Fruit fly (Drosophila melanogaster): ENCODE results near the gene Eip75B.

The Eip75B gene

DNA sequence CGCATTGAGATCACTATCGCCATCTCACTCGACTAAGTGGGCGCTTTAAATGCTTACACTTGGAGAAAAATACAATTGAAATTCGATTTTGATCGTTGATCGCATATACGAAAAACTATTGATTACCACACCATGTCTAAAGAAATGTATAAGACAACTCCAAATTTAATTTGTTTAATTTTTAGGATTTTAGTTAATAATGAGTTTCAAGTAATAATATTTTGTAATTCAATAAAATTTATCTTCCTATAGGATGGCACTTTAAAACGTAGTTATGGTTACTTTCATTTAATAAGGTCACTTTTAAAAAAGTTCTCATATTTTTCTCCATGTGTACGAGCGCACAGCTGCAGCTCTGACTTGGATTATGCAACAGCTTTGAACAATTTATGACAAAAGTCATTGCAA, 86.0 kb downstream of the Eip75B start:
- TF ChIP-seq OdsH (GFP tag; optimal IDR thresholded peaks at IDR 0.05) (peak; percentile 61), dmrt93B (GFP tag; optimal IDR thresholded peaks at IDR 0.05) (peak; percentile 4), psq (GFP tag; optimal IDR thresholded peaks at IDR 0.05) (peak; percentile 39), ey (GFP tag; optimal IDR thresholded peaks at IDR 0.05) (peak; percentile 4), Vsx2 (GFP tag; optimal IDR thresholded peaks at IDR 0.05; ENCODE audit: partially characterized antibody) (no peak), dsf (GFP tag; optimal IDR thresholded peaks at IDR 0.05; ENCODE audit: borderline replicate concordance) (no peak), CrebA (GFP tag; optimal IDR thresholded peaks at IDR 0.05; ENCODE audit: borderline replicate concordance) (no peak), jim (GFP tag; optimal IDR thresholded peaks at IDR 0.05) (no peak), CG9705 (GFP tag; optimal IDR thresholded peaks at IDR 0.05) (no peak), pan (optimal IDR thresholded peaks at IDR 0.05) (no peak), HLH106 (tag; optimal IDR thresholded peaks at IDR 0.05) (peak; percentile 75), rgr (GFP tag; optimal IDR thresholded peaks at IDR 0.05) (peak; percentile 44), usp (GFP tag; optimal IDR thresholded peaks at IDR 0.05) (no peak), Dfd (GFP tag; optimal IDR thresholded peaks at IDR 0.05) (peak; percentile 3), foxo (GFP tag; optimal IDR thresholded peaks at IDR 0.05) (peak in 1 of 2 experiments; percentile 69), Hr78 (GFP tag; optimal IDR thresholded peaks at IDR 0.05) (no peak), brk (GFP tag; optimal IDR thresholded peaks at IDR 0.05) (no peak), sage (GFP tag; optimal IDR thresholded peaks at IDR 0.05) (peak; percentile 25), lola (GFP tag; optimal IDR thresholded peaks at IDR 0.05) (no peak), br (GFP tag; optimal IDR thresholded peaks at IDR 0.05) (peak; percentile 15), h (GFP tag; optimal IDR thresholded peaks at IDR 0.05) (peak; percentile 53), N (GFP tag; optimal IDR thresholded peaks at IDR 0.05) (no peak), fru (GFP tag; optimal IDR thresholded peaks at IDR 0.05) (peak; percentile 68), Sp1 (GFP tag; optimal IDR thresholded peaks at IDR 0.05) (peak; percentile 80), Hr83 (GFP tag; optimal IDR thresholded peaks at IDR 0.05; ENCODE audit: poor library complexity, severe bottlenecking) (no peak), Myc (optimal IDR thresholded peaks at IDR 0.05) (no peak), Dif (GFP tag; optimal IDR thresholded peaks at IDR 0.05; ENCODE audit: partially characterized antibody) (no peak), Mio (GFP tag; optimal IDR thresholded peaks at IDR 0.05) (no peak), CG32264 (GFP tag; optimal IDR thresholded peaks at IDR 0.05) (peak; percentile 46), woc (GFP tag; optimal IDR thresholded peaks at IDR 0.05) (no peak), Hnf4 (GFP tag; optimal IDR thresholded peaks at IDR 0.05) (no peak), dl (GFP tag; optimal IDR thresholded peaks at IDR 0.05; ENCODE audit: insufficient read depth in 1 of 2, partially characterized antibody in 2 of 2) (no peak), Abd-B (GFP tag; optimal IDR thresholded peaks at IDR 0.05) (no peak)

DNA sequence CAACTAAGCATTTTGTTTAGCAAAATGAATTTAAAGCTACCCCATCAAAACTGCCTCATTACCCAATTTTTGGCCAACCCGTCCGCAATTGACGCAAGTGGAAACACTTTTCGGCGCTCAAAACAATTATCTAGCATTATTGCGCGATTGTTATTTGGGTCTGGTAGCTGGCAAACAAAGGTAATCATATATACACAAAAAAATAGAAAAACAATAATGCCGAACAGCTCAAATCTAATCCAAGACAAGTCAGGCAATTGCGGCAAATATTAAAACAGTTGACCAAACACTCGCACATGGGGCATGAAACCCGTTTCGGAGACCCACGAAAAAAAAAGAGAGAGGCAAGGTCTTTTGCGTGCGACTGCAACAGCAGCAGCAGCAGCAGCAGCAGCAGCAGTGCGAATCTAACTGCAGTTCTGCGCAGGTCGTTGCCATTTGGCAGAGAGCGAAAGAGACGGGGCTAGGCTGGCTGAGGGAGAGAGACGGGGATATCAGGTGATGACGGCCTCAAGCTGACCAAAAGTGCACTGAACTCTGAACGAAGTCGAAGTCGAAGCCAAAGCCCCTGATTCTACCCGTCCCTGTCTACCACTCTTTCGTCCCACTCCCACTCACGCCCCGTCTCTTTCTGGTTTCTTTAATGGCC, 86.8 kb downstream of the Eip75B start:
- TF ChIP-seq N (GFP tag; optimal IDR thresholded peaks at IDR 0.05) (no peak), lola (GFP tag; optimal IDR thresholded peaks at IDR 0.05) (no peak), Hr83 (GFP tag; optimal IDR thresholded peaks at IDR 0.05; ENCODE audit: poor library complexity, severe bottlenecking) (peak; percentile 43), h (GFP tag; optimal IDR thresholded peaks at IDR 0.05) (peak; percentile 10)

DNA sequence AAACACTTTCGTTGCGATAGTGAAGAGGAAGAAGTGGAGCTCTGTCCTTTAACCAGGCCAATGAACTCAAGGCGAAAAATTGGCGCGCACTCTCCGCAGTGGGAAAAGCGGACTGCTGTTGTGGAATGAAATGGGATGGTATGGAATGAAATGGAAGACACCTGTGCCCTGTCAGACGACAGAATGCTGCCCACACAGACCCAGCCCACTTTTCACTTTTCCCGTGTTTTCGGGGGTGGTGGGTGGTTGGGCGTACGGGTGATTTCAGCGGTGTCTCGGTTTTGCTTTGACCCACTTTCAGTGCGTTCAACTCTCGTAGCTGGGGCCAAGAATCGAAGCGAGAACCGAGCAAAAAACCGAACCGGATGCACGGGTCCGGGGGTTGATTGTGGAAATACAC, 88.1 kb downstream of the Eip75B start:
- TF ChIP-seq Hnf4 (GFP tag; optimal IDR thresholded peaks at IDR 0.05) (no peak), OdsH (GFP tag; optimal IDR thresholded peaks at IDR 0.05) (no peak), dl (GFP tag; optimal IDR thresholded peaks at IDR 0.05; ENCODE audit: insufficient read depth in 1 of 2, partially characterized antibody in 2 of 2) (no peak), Hr78 (GFP tag; optimal IDR thresholded peaks at IDR 0.05) (no peak), GATAd (GFP tag; optimal IDR thresholded peaks at IDR 0.05) (no peak), Jra (GFP tag; optimal IDR thresholded peaks at IDR 0.05) (no peak), h (GFP tag; optimal IDR thresholded peaks at IDR 0.05) (no peak), Rel (GFP tag; optimal IDR thresholded peaks at IDR 0.05) (no peak), Rel (tag; optimal IDR thresholded peaks at IDR 0.05) (no peak), pan (optimal IDR thresholded peaks at IDR 0.05) (no peak), Dfd (GFP tag; optimal IDR thresholded peaks at IDR 0.05) (no peak), Hr83 (GFP tag; optimal IDR thresholded peaks at IDR 0.05; ENCODE audit: poor library complexity, severe bottlenecking) (no peak), N (GFP tag; optimal IDR thresholded peaks at IDR 0.05) (no peak), HLH106 (tag; optimal IDR thresholded peaks at IDR 0.05) (no peak)
